Fruit fly (Drosophila melanogaster) whole organism, prepupa: ENCODE measurements around the gene CG32284.

Experiments
- CG16779 ChIP-seq: fragments of 200-800 bp; sonication (Bioruptor generic); optimal IDR thresholded peaks from 3 replicates; lab custom pipeline; 2017; ENCODE audit warnings: missing biosample characterization, mild to moderate bottlenecking, missing genetic modification characterization
- CG6854 ChIP-seq: fragments of 200-800 bp; sonication (Bioruptor generic); optimal IDR thresholded peaks from 2 replicates; lab custom pipeline; 2017; ENCODE audit warnings: missing biosample characterization, mild to moderate bottlenecking, missing genetic modification characterization
- Ets21C ChIP-seq: fragments of 200-800 bp; sonication (Bioruptor generic); optimal IDR thresholded peaks from 3 replicates; lab custom pipeline; 2016; ENCODE audit warnings: missing biosample characterization, missing genetic modification characterization
- Gug ChIP-seq: fragments of 200-800 bp; sonication (Bioruptor generic); IDR thresholded peaks from 2 replicates; pipeline ENCODE4 v1.3.6; 2022; ENCODE audit warnings: missing biosample characterization, missing genetic modification characterization
- OdsH ChIP-seq: fragments of 200-800 bp; sonication (Bioruptor generic); optimal IDR thresholded peaks from 3 replicates; lab custom pipeline; 2016; ENCODE audit warnings: missing biosample characterization, missing genetic modification characterization
- dac ChIP-seq: fragments of 200-800 bp; sonication (Bioruptor generic); optimal IDR thresholded peaks from 2 replicates; lab custom pipeline; 2017; ENCODE audit warnings: missing biosample characterization, mild to moderate bottlenecking, missing genetic modification characterization
- eg ChIP-seq: fragments of 200-800 bp; sonication (Bioruptor generic); IDR thresholded peaks from 3 replicates; pipeline ENCODE4 v1.3.6; 2022; ENCODE audit warnings: missing biosample characterization, missing genetic modification characterization

DNA sequence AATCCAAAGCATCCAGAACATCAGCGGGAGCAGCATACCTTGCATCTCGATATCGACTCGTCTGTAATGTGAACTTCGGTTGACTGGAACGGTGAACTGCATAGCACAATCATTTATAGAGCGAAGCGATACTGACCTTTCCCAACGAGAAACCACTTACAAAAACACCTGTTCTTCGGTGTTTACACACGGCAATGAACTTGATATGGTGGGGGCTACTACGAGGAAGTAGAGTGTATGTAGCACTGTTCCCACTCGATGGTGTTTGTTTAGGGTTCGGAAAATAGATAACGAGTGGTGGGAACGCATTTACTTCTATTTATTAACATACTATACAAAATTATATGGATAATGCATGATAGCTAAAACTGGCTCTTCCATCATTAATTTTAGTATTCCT, 22.4 kb downstream of the CG32284 start, which contains the start of the genes CG32269 and CG32270:
- no peak for TF ChIP-seq CG6854 (GFP tag; lab: Kevin White, UChicago)
- no peak for TF ChIP-seq eg (GFP tag; lab: Robert Waterston, UW)
- TF ChIP-seq Gug, result no peak
- TF ChIP-seq CG16779 (tag; lab: Kevin White, UChicago), result no peak
- TF ChIP-seq OdsH, result no peak
- no peak for TF ChIP-seq dac
- no peak for TF ChIP-seq Ets21C (GFP tag; lab: Kevin White, UChicago)
